Fruit fly (Drosophila melanogaster): Measurements from ENCODE around the gene Eip93F.

DNA sequence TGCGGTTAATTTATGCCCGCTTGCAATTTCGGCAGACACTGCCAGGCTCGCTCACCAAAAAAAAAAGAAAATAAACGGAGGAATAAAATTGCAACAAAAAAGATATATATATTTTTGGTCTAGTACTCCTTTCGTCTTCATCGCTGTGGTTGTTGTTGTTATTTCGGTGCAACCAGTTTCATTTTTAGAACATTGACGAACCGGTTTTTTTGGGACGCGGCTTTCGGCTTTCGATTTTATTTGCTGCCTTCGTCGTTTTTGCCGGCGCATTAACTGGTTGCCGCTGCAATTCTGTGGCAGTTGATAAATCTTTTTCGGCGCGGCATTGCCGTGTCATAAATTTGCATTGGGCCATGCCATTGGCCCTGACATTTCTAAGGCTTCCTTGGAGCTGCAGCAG lies 9.8 kb upstream of the Eip93F start:
- no peak for TF ChIP-seq Eip93F (GFP tag; optimal IDR thresholded peaks at IDR 0.05)
- no peak for TF ChIP-seq Hr39 (GFP tag; optimal IDR thresholded peaks at IDR 0.05)
- TF ChIP-seq CG8319 (GFP tag; optimal IDR thresholded peaks at IDR 0.05): no peak
- no peak for TF ChIP-seq CG7368 (GFP tag; optimal IDR thresholded peaks at IDR 0.05)
- no peak for TF ChIP-seq svp (GFP tag)
- TF ChIP-seq eg (GFP tag; IDR thresholded peaks at IDR 0.05): no peak

Data from whole organism, prepupa.